Worm (Caenorhabditis elegans) whole organism, early embryonic: Measurements from ENCODE around the gene mec-2.

ENCODE experiments used
- ama-1 ChIP-seq: fragments of 150-350 bp; optimal IDR thresholded peaks from 2 replicates; lab custom pipeline; 2014
- flt-1 ChIP-seq: fragments of 200-800 bp; sonication (Bioruptor generic); IDR thresholded peaks from 2 replicates; pipeline ENCODE4 v1.3.6; 2022; ENCODE audit warnings: missing genetic modification characterization, missing compliant biosample characterization

DNA sequence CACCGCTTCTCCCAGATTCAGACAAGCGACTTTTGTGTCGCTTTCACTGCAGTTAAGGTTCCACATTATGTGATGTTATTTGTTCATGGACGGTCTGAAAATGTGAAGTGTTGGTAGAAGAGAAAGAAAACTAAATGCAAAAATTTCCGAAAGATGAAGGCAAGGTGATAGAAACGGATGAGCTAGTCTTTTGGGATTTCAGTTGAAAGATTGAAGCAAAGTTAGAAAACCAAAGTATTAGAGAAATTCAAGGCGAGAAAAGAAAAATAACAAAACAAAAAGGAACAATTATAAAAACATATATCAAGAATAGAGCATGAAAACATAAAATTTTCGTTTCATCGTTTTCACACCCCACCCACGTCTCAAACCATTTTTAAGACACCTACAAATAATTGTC, 43.6 kb downstream of the mec-2 start, which contains the start of gene octr-1:
- TF ChIP-seq flt-1 (GFP tag; lab: Robert Waterston, UW) (no peak), ama-1 (lab: Kevin White, UChicago) (no peak)
